Worm (Caenorhabditis elegans) whole organism, L2 larva: ENCODE data around the gene qua-1.
A peak's percentile ranks its signal among the peaks of the same experiment; 100 is the strongest.

Source experiments
- C34F6.9 ChIP-seq: fragments of 150-350 bp; optimal IDR thresholded peaks from 2 replicates; lab custom pipeline; 2014; ENCODE audit warnings: missing biosample characterization, missing genetic modification characterization
- F13H6.1 ChIP-seq: sonication (generic microtip); optimal IDR thresholded peaks from 2 replicates; lab custom pipeline; 2016; ENCODE audit warnings: missing genetic modification characterization, missing compliant biosample characterization
- R02D3.7 ChIP-seq: fragments of 150-350 bp; optimal IDR thresholded peaks from 2 replicates; lab custom pipeline; 2014; ENCODE audit warnings: missing biosample characterization, missing genetic modification characterization
- Y55F3AM.14 ChIP-seq: fragments of 200-800 bp; sonication (Bioruptor generic); optimal IDR thresholded peaks from 2 replicates; lab custom pipeline; 2018; ENCODE audit warnings: mild to moderate bottlenecking, missing genetic modification characterization, missing compliant biosample characterization
- alr-1 ChIP-seq: fragments of 150-350 bp; optimal IDR thresholded peaks from 2 replicates; lab custom pipeline; 2014; ENCODE audit warnings: missing biosample characterization, missing genetic modification characterization
- aly-2 ChIP-seq: fragments of 150-350 bp; optimal IDR thresholded peaks from 2 replicates; lab custom pipeline; 2014; ENCODE audit warnings: missing biosample characterization, missing genetic modification characterization
- ama-1 ChIP-seq: fragments of 150-350 bp; optimal IDR thresholded peaks from 2 replicates; lab custom pipeline; 2018; ENCODE audit warnings: inconsistent platforms
- blmp-1 ChIP-seq: sonication (generic microtip); optimal IDR thresholded peaks from 2 replicates; lab custom pipeline; 2017; ENCODE audit warnings: missing genetic modification characterization, mild to moderate bottlenecking, missing compliant biosample characterization, antibody characterized with exemption, moderate library complexity; ENCODE audit not compliant: insufficient read depth
- ceh-16 ChIP-seq: fragments of 150-350 bp; optimal IDR thresholded peaks from 2 replicates; lab custom pipeline; 2014; ENCODE audit warnings: missing biosample characterization, missing genetic modification characterization
- ceh-82 ChIP-seq: fragments of 150-350 bp; optimal IDR thresholded peaks from 2 replicates; lab custom pipeline; 2014; ENCODE audit warnings: missing biosample characterization, missing genetic modification characterization
- crh-2 ChIP-seq: sonication (generic microtip); optimal IDR thresholded peaks from 2 replicates; lab custom pipeline; 2017; ENCODE audit warnings: missing biosample characterization, missing genetic modification characterization
- egl-27 ChIP-seq: sonication (generic microtip); optimal IDR thresholded peaks from 3 replicates; lab custom pipeline; 2017; ENCODE audit warnings: missing biosample characterization, missing genetic modification reagents, missing genetic modification characterization
- elt-1 ChIP-seq: fragments of 150-350 bp; optimal IDR thresholded peaks from 2 replicates; lab custom pipeline; 2014; ENCODE audit warnings: missing biosample characterization, missing genetic modification characterization
- elt-3 ChIP-seq: sonication (generic microtip); optimal IDR thresholded peaks from 2 replicates; lab custom pipeline; 2017; ENCODE audit warnings: missing biosample characterization, missing genetic modification characterization
- fos-1 ChIP-seq: fragments of 150-350 bp; optimal IDR thresholded peaks from 2 replicates; lab custom pipeline; 2014; ENCODE audit warnings: missing biosample characterization, missing genetic modification characterization
- gmeb-1 ChIP-seq: fragments of 150-350 bp; optimal IDR thresholded peaks from 2 replicates; lab custom pipeline; 2014; ENCODE audit warnings: missing biosample characterization, missing genetic modification characterization
- lin-11 ChIP-seq: fragments of 150-350 bp; sonication (generic microtip); optimal IDR thresholded peaks from 2 replicates; lab custom pipeline; 2014; ENCODE audit warnings: missing biosample characterization, missing genetic modification characterization, inconsistent platforms, mixed read lengths
- lin-13 ChIP-seq: fragments of 150-350 bp; optimal IDR thresholded peaks from 2 replicates; lab custom pipeline; 2014; ENCODE audit warnings: missing biosample characterization, missing genetic modification reagents, missing genetic modification characterization
- lin-39 ChIP-seq: fragments of 150-350 bp; optimal IDR thresholded peaks from 2 replicates; lab custom pipeline; 2014; ENCODE audit warnings: missing biosample characterization, missing genetic modification reagents, missing genetic modification characterization
- mab-5 ChIP-seq: fragments of 150-350 bp; optimal IDR thresholded peaks from 2 replicates; lab custom pipeline; 2014; ENCODE audit warnings: missing biosample characterization, missing genetic modification characterization
- mbf-1 ChIP-seq: sonication (generic microtip); optimal IDR thresholded peaks from 2 replicates; lab custom pipeline; 2017; ENCODE audit warnings: missing biosample characterization, missing genetic modification characterization
- mdl-1 ChIP-seq, 2 experiments: fragments of 150-350 bp in 1 of 2; sonication (generic microtip) in 1 of 2; optimal IDR thresholded peaks; 2 replicates each; lab custom pipeline; 2017; ENCODE audit warnings: missing biosample characterization in 2 of 2, missing genetic modification characterization in 2 of 2
- nhr-10 ChIP-seq: sonication (generic microtip); optimal IDR thresholded peaks from 2 replicates; lab custom pipeline; 2017; ENCODE audit warnings: missing biosample characterization, missing genetic modification characterization
- nhr-129 ChIP-seq: fragments of 150-350 bp; optimal IDR thresholded peaks from 2 replicates; lab custom pipeline; 2014; ENCODE audit warnings: missing biosample characterization, missing genetic modification characterization
- nhr-23 ChIP-seq: fragments of 150-350 bp; optimal IDR thresholded peaks from 2 replicates; lab custom pipeline; 2014; ENCODE audit warnings: missing biosample characterization, missing genetic modification reagents, missing genetic modification characterization
- nhr-237 ChIP-seq: fragments of 150-350 bp; optimal IDR thresholded peaks from 2 replicates; lab custom pipeline; 2014; ENCODE audit warnings: missing biosample characterization, missing genetic modification characterization
- nhr-25 ChIP-seq: fragments of 150-350 bp; sonication (generic microtip); optimal IDR thresholded peaks from 3 replicates; lab custom pipeline; 2014; ENCODE audit warnings: missing biosample characterization, missing genetic modification characterization
- nhr-6 ChIP-seq: fragments of 150-350 bp; optimal IDR thresholded peaks from 2 replicates; lab custom pipeline; 2014; ENCODE audit warnings: missing biosample characterization, missing genetic modification characterization
- nhr-77 ChIP-seq: fragments of 150-350 bp; optimal IDR thresholded peaks from 2 replicates; lab custom pipeline; 2014; ENCODE audit warnings: missing biosample characterization, missing genetic modification characterization
- sem-4 ChIP-seq: fragments of 150-350 bp; optimal IDR thresholded peaks from 2 replicates; lab custom pipeline; 2014; ENCODE audit warnings: missing biosample characterization, missing genetic modification reagents, missing genetic modification characterization
- skn-1 ChIP-seq: sonication (generic microtip); optimal IDR thresholded peaks from 2 replicates; lab custom pipeline; 2017; ENCODE audit warnings: missing biosample characterization, missing genetic modification characterization
- sma-3 ChIP-seq: sonication (generic microtip); optimal IDR thresholded peaks from 2 replicates; lab custom pipeline; 2016; ENCODE audit warnings: missing genetic modification reagents, missing genetic modification characterization, missing compliant biosample characterization
- sma-9 ChIP-seq, 2 experiments: fragments of 150-350 bp in 1 of 2; sonication (generic microtip) in 1 of 2; optimal IDR thresholded peaks; 2 replicates each; lab custom pipeline; 2014 to 2016; ENCODE audit warnings: missing genetic modification characterization in 2 of 2, mild to moderate bottlenecking in 1 of 2, missing biosample characterization in 1 of 2, missing compliant biosample characterization in 1 of 2, missing genetic modification reagents in 1 of 2, moderate library complexity in 1 of 2
- snpc-4 ChIP-seq: fragments of 150-350 bp; optimal IDR thresholded peaks from 2 replicates; lab custom pipeline; 2014; ENCODE audit warnings: missing biosample characterization, missing genetic modification characterization
- unc-39 ChIP-seq: fragments of 150-350 bp; optimal IDR thresholded peaks from 2 replicates; lab custom pipeline; 2014; ENCODE audit warnings: missing biosample characterization, missing genetic modification characterization
- unc-55 ChIP-seq: fragments of 150-350 bp; sonication (generic microtip); optimal IDR thresholded peaks from 3 replicates; lab custom pipeline; 2014; ENCODE audit warnings: missing biosample characterization, missing genetic modification reagents, missing genetic modification characterization
- unc-62 ChIP-seq: fragments of 150-350 bp; optimal IDR thresholded peaks from 2 replicates; lab custom pipeline; 2014; ENCODE audit warnings: missing biosample characterization, missing genetic modification reagents, missing genetic modification characterization
- zag-1 ChIP-seq: fragments of 150-350 bp; optimal IDR thresholded peaks from 2 replicates; lab custom pipeline; 2014; ENCODE audit warnings: missing biosample characterization, missing genetic modification characterization
- ztf-1 ChIP-seq: fragments of 200-800 bp; sonication (Bioruptor generic); conservative IDR thresholded peaks from 2 replicates; pipeline ENCODE4 v1.3.6; 2022; ENCODE audit warnings: missing genetic modification characterization, missing compliant biosample characterization
- ztf-4 ChIP-seq: fragments of 150-350 bp; optimal IDR thresholded peaks from 2 replicates; lab custom pipeline; 2014; ENCODE audit warnings: missing biosample characterization, missing genetic modification characterization

Gene qua-1

ce11 chrII:8224623-8225022 lies 26.0 kb downstream of the qua-1 start:
- TF ChIP-seq nhr-237, result no peak
- TF ChIP-seq fos-1, result peak; percentile 8
- peak; percentile 3 for TF ChIP-seq elt-1 (tag; lab: Kevin White, UChicago)
- TF ChIP-seq lin-11 (tag; lab: Kevin White, UChicago), result no peak
- TF ChIP-seq nhr-129 (tag; lab: Kevin White, UChicago), result peak; percentile 9
- no peak for TF ChIP-seq sem-4 (tag; lab: Kevin White, UChicago)

- no peak for TF ChIP-seq nhr-237
- TF ChIP-seq nhr-25, result peak; percentile 47
Measured at ce11 chrII:8225347-8225746, 26.7 kb downstream of the qua-1 start.

ce11 chrII:8225914-8226313 lies 27.3 kb downstream of the qua-1 start:
- TF ChIP-seq unc-39 (tag; lab: Kevin White, UChicago), result no peak
- TF ChIP-seq blmp-1 (tag; lab: Kevin White, UChicago), result peak; percentile 84
- peak; percentile 65 for TF ChIP-seq nhr-25
- no peak for TF ChIP-seq aly-2 (tag; lab: Kevin White, UChicago)
- TF ChIP-seq sma-9 (GFP tag; optimal IDR thresholded peaks at IDR 0.05; lab: Kevin White, UChicago), result no peak
- no peak for TF ChIP-seq sma-9 (tag; optimal IDR thresholded peaks at IDR 0.05; lab: Kevin White, UChicago)
- no peak for TF ChIP-seq snpc-4 (tag; lab: Kevin White, UChicago)
- no peak for TF ChIP-seq alr-1 (tag; lab: Kevin White, UChicago)
- no peak for TF ChIP-seq fos-1
- TF ChIP-seq ztf-1 (GFP tag; lab: Robert Waterston, UW), result no peak

ce11 chrII:8226475-8226874 lies 27.9 kb downstream of the qua-1 start:
- TF ChIP-seq lin-13 (no peak), mdl-1 (tag; optimal IDR thresholded peaks at IDR 0.05; lab: Kevin White, UChicago) (no peak), unc-62 (GFP tag; lab: Kevin White, UChicago) (no peak), nhr-6 (tag; lab: Kevin White, UChicago) (no peak), C34F6.9 (peak; percentile 18), nhr-237 (no peak), nhr-10 (no peak), nhr-77 (no peak), unc-39 (tag; lab: Kevin White, UChicago) (no peak), skn-1 (tag; lab: Kevin White, UChicago) (peak; percentile 7), zag-1 (tag; lab: Kevin White, UChicago) (no peak), ama-1 (no peak), gmeb-1 (tag; lab: Kevin White, UChicago) (no peak), lin-39 (no peak), ceh-82 (tag; lab: Kevin White, UChicago) (no peak), alr-1 (tag; lab: Kevin White, UChicago) (no peak), ztf-4 (tag; lab: Kevin White, UChicago) (no peak), fos-1 (peak; percentile 43), sma-3 (GFP tag; lab: Kevin White, UChicago) (no peak), nhr-23 (tag; lab: Kevin White, UChicago) (no peak), F13H6.1 (tag; lab: Kevin White, UChicago) (peak; percentile 41), Y55F3AM.14 (GFP tag; lab: Kevin White, UChicago) (no peak), crh-2 (tag; lab: Kevin White, UChicago) (peak; percentile 52), elt-1 (tag; lab: Kevin White, UChicago) (no peak), egl-27 (tag; lab: Kevin White, UChicago) (no peak), unc-55 (GFP tag; lab: Kevin White, UChicago) (no peak), mbf-1 (tag; lab: Kevin White, UChicago) (no peak), mab-5 (no peak), blmp-1 (tag; lab: Kevin White, UChicago) (no peak), ceh-16 (tag; lab: Kevin White, UChicago) (no peak), lin-11 (tag; lab: Kevin White, UChicago) (no peak), sma-9 (GFP tag; optimal IDR thresholded peaks at IDR 0.05; lab: Kevin White, UChicago) (peak; percentile 54), sma-9 (tag; optimal IDR thresholded peaks at IDR 0.05; lab: Kevin White, UChicago) (no peak), R02D3.7 (no peak), elt-3 (tag; lab: Kevin White, UChicago) (no peak), nhr-25 (no peak)
- TF ChIP-seq, all 48 proteins: peak for 6
